Fruit fly (Drosophila melanogaster) whole organism, embryonic: ENCODE data around the gene smo.

Source experiments
- B-H2 ChIP-seq: fragments of 200-800 bp; sonication (Bioruptor generic); optimal IDR thresholded peaks from 2 replicates; lab custom pipeline; 2018; ENCODE audit warnings: missing biosample characterization, mild to moderate bottlenecking, missing genetic modification characterization
- Bdp1 ChIP-seq: fragments of 200-800 bp; sonication (Bioruptor generic); optimal IDR thresholded peaks from 3 replicates; lab custom pipeline; 2016; ENCODE audit warnings: missing biosample characterization, missing genetic modification characterization
- Bteb2 ChIP-seq: fragments of 200-800 bp; sonication (Bioruptor generic); optimal IDR thresholded peaks from 2 replicates; lab custom pipeline; 2016; ENCODE audit warnings: missing biosample characterization, missing genetic modification characterization
- CG1024 ChIP-seq: fragments of 200-800 bp; sonication (Bioruptor generic); IDR thresholded peaks from 2 replicates; pipeline ENCODE4 v1.3.6; 2022; ENCODE audit warnings: missing biosample characterization, missing genetic modification characterization
- CG10979 ChIP-seq: fragments of 200-800 bp; sonication (Bioruptor generic); optimal IDR thresholded peaks from 2 replicates; lab custom pipeline; 2018; ENCODE audit warnings: missing biosample characterization, mild to moderate bottlenecking, missing genetic modification characterization, moderate library complexity
- CG12299 ChIP-seq: fragments of 200-800 bp; sonication (Bioruptor generic); optimal IDR thresholded peaks from 2 replicates; lab custom pipeline; 2018; ENCODE audit warnings: missing biosample characterization, mild to moderate bottlenecking, missing genetic modification characterization
- CG1602 ChIP-seq: fragments of 200-800 bp; sonication (Bioruptor generic); optimal IDR thresholded peaks from 3 replicates; lab custom pipeline; 2016; ENCODE audit warnings: missing biosample characterization, missing genetic modification characterization
- CG18262 ChIP-seq: fragments of 200-800 bp; optimal IDR thresholded peaks from 3 replicates; lab custom pipeline; 2019; ENCODE audit warnings: missing biosample characterization, mild to moderate bottlenecking, missing genetic modification characterization, moderate library complexity
- CG3163 ChIP-seq: fragments of 200-800 bp; sonication (Bioruptor generic); optimal IDR thresholded peaks from 3 replicates; lab custom pipeline; 2016; ENCODE audit warnings: missing biosample characterization, missing genetic modification characterization
- CG34224 ChIP-seq: fragments of 200-800 bp; sonication (Bioruptor generic); IDR thresholded peaks from 3 replicates; pipeline ENCODE4 v1.3.6; 2022; ENCODE audit warnings: missing biosample characterization, missing genetic modification characterization; ENCODE audit not compliant: partially characterized antibody
- CG3838 ChIP-seq: fragments of 200-800 bp; sonication (Bioruptor generic); optimal IDR thresholded peaks from 3 replicates; lab custom pipeline; 2016; ENCODE audit warnings: missing biosample characterization, missing genetic modification characterization
- CG4617 ChIP-seq: fragments of 200-800 bp; sonication (Bioruptor generic); optimal IDR thresholded peaks from 3 replicates; lab custom pipeline; 2016; ENCODE audit warnings: missing biosample characterization, missing genetic modification characterization, borderline replicate concordance
- CG5953 ChIP-seq: fragments of 200-800 bp; sonication (Bioruptor generic); IDR thresholded peaks from 2 replicates; pipeline ENCODE4 v1.3.6; 2022; ENCODE audit warnings: missing biosample characterization, missing genetic modification characterization
- CG7786 ChIP-seq: fragments of 200-800 bp; sonication (Bioruptor generic); optimal IDR thresholded peaks from 2 replicates; lab custom pipeline; 2016; ENCODE audit warnings: missing biosample characterization, missing genetic modification characterization
- CG7839 ChIP-seq: fragments of 200-800 bp; sonication (Bioruptor generic); optimal IDR thresholded peaks from 3 replicates; lab custom pipeline; 2018; ENCODE audit warnings: missing biosample characterization, mild to moderate bottlenecking, missing genetic modification characterization, moderate library complexity
- CG8359 ChIP-seq: fragments of 200-800 bp; sonication (Bioruptor generic); optimal IDR thresholded peaks from 2 replicates; lab custom pipeline; 2017; ENCODE audit warnings: missing biosample characterization, mild to moderate bottlenecking, missing genetic modification characterization, borderline replicate concordance
- CG9727 ChIP-seq: fragments of 200-800 bp; sonication (Bioruptor generic); optimal IDR thresholded peaks from 3 replicates; lab custom pipeline; 2017; ENCODE audit warnings: missing biosample characterization, mild to moderate bottlenecking, missing genetic modification characterization
- CG9797 ChIP-seq: fragments of 200-800 bp; sonication (Bioruptor generic); optimal IDR thresholded peaks from 3 replicates; lab custom pipeline; 2018; ENCODE audit warnings: missing biosample characterization, mild to moderate bottlenecking, missing genetic modification characterization
- CG9817 ChIP-seq: fragments of 200-800 bp; sonication (Bioruptor generic); optimal IDR thresholded peaks from 2 replicates; lab custom pipeline; 2018; ENCODE audit warnings: missing biosample characterization, mild to moderate bottlenecking, missing genetic modification characterization, moderate library complexity
- D ChIP-seq, 2 experiments: fragments of 200-800 bp in 1 of 2; fragments of >200 bp in 1 of 2; sonication (Bioruptor generic) in 1 of 2; optimal IDR thresholded peaks; 2 replicates in 1 of 2; 3 replicates in 1 of 2; lab custom pipeline; 2017; ENCODE audit warnings: mild to moderate bottlenecking in 1 of 2, missing biosample characterization in 1 of 2, missing genetic modification characterization in 1 of 2, missing genetic modification reagents in 1 of 2
- Fer3 ChIP-seq: fragments of 200-800 bp; sonication (Bioruptor generic); optimal IDR thresholded peaks from 2 replicates; lab custom pipeline; 2018; ENCODE audit warnings: missing biosample characterization, mild to moderate bottlenecking, missing genetic modification characterization, moderate library complexity
- Hr3 ChIP-seq: fragments of 200-800 bp; sonication (Bioruptor generic); optimal IDR thresholded peaks from 3 replicates; lab custom pipeline; 2016; ENCODE audit warnings: missing biosample characterization, missing genetic modification characterization
- Hr78 ChIP-seq, 2 experiments: fragments of 200-800 bp in 1 of 2; fragments of >200 bp in 1 of 2; sonication (Bioruptor generic) in 1 of 2; optimal IDR thresholded peaks; 2 replicates each; lab custom pipeline; 2017 to 2019; ENCODE audit warnings: missing biosample characterization in 2 of 2, missing genetic modification characterization in 2 of 2, mild to moderate bottlenecking in 1 of 2, moderate library complexity in 1 of 2
- Jarid2 ChIP-seq: fragments of 200-800 bp; sonication (Bioruptor generic); optimal IDR thresholded peaks from 3 replicates; lab custom pipeline; 2017; ENCODE audit warnings: mild to moderate bottlenecking, missing biosample characterization, missing genetic modification reagents, missing genetic modification characterization
- Lim3 ChIP-seq: fragments of 200-800 bp; sonication (Bioruptor generic); IDR thresholded peaks from 2 replicates; pipeline ENCODE4 v1.3.6; 2022; ENCODE audit warnings: missing biosample characterization, missing genetic modification characterization
- Mrtf ChIP-seq: fragments of 200-800 bp; sonication (Bioruptor generic); IDR thresholded peaks from 3 replicates; pipeline ENCODE4 v1.3.6; 2022; ENCODE audit warnings: missing biosample characterization, missing genetic modification characterization
- Poxn ChIP-seq: fragments of 200-800 bp; sonication (Bioruptor generic); IDR thresholded peaks from 2 replicates; pipeline ENCODE4 v1.3.6; 2022; ENCODE audit warnings: missing biosample characterization, missing genetic modification characterization
- Sry-β ChIP-seq: fragments of 200-800 bp; sonication (Bioruptor generic); optimal IDR thresholded peaks from 2 replicates; lab custom pipeline; 2018; ENCODE audit warnings: missing biosample characterization, mild to moderate bottlenecking, missing genetic modification characterization, moderate library complexity
- Xrp1 ChIP-seq: fragments of 200-800 bp; sonication (Bioruptor generic); IDR thresholded peaks from 2 replicates; pipeline ENCODE4 v1.3.6; 2022; ENCODE audit warnings: missing biosample characterization, missing genetic modification characterization
- amos ChIP-seq: fragments of 200-800 bp; sonication (Bioruptor generic); IDR thresholded peaks from 2 replicates; pipeline ENCODE4 v1.3.6; 2022; ENCODE audit warnings: missing biosample characterization, missing genetic modification characterization; ENCODE audit not compliant: partially characterized antibody
- bowl ChIP-seq: fragments of 200-800 bp; sonication (Bioruptor generic); IDR thresholded peaks from 2 replicates; pipeline ENCODE4 v1.3.6; 2022; ENCODE audit warnings: missing biosample characterization, missing genetic modification characterization
- cas ChIP-seq: fragments of 200-800 bp; sonication (Bioruptor generic); IDR thresholded peaks from 2 replicates; pipeline ENCODE4 v1.3.6; 2022; ENCODE audit warnings: missing biosample characterization, missing genetic modification characterization
- dati ChIP-seq: fragments of 200-800 bp; sonication (Bioruptor generic); IDR thresholded peaks from 2 replicates; pipeline ENCODE4 v1.3.6; 2022; ENCODE audit warnings: missing biosample characterization, missing genetic modification characterization
- eve ChIP-seq, 2 experiments: fragments of >200 bp; optimal IDR thresholded peaks; 2 replicates each; lab custom pipeline; 2017; ENCODE audit warnings: missing biosample characterization in 2 of 2, missing genetic modification characterization in 2 of 2
- exex ChIP-seq: fragments of 200-800 bp; sonication (Bioruptor generic); optimal IDR thresholded peaks from 4 replicates; lab custom pipeline; 2018; ENCODE audit warnings: missing biosample characterization, mild to moderate bottlenecking, missing genetic modification characterization, moderate library complexity
- gcm ChIP-seq: fragments of 200-800 bp; sonication (Bioruptor generic); optimal IDR thresholded peaks from 2 replicates; lab custom pipeline; 2019; ENCODE audit warnings: missing biosample characterization, mild to moderate bottlenecking, missing genetic modification characterization, moderate library complexity
- gcm2 ChIP-seq: fragments of 200-800 bp; sonication (Bioruptor generic); optimal IDR thresholded peaks from 2 replicates; lab custom pipeline; 2016; ENCODE audit warnings: missing biosample characterization, missing genetic modification characterization
- gem ChIP-seq: fragments of 200-800 bp; sonication (Bioruptor generic); optimal IDR thresholded peaks from 2 replicates; lab custom pipeline; 2019; ENCODE audit warnings: missing biosample characterization, mild to moderate bottlenecking, missing genetic modification characterization, moderate library complexity
- gsb-n ChIP-seq: fragments of 200-800 bp; sonication (Bioruptor generic); optimal IDR thresholded peaks from 3 replicates; lab custom pipeline; 2018; ENCODE audit warnings: missing biosample characterization, mild to moderate bottlenecking, missing genetic modification characterization
- hth ChIP-seq: fragments of >200 bp; optimal IDR thresholded peaks from 2 replicates; lab custom pipeline; 2017; ENCODE audit warnings: inconsistent platforms
- ind ChIP-seq: fragments of 200-800 bp; sonication (Bioruptor generic); optimal IDR thresholded peaks from 3 replicates; lab custom pipeline; 2016; ENCODE audit warnings: missing biosample characterization, missing genetic modification characterization
- knrl ChIP-seq: fragments of 200-800 bp; sonication (Bioruptor generic); IDR thresholded peaks from 3 replicates; pipeline ENCODE4 v1.3.6; 2022; ENCODE audit warnings: missing biosample characterization, missing genetic modification characterization; ENCODE audit not compliant: partially characterized antibody
- lab ChIP-seq: fragments of 200-800 bp; sonication (Bioruptor generic); optimal IDR thresholded peaks from 3 replicates; lab custom pipeline; 2017; ENCODE audit warnings: missing biosample characterization, missing genetic modification characterization, mild to moderate bottlenecking, moderate library complexity, missing genetic modification reagents
- lov ChIP-seq, 2 experiments: fragments of 200-800 bp in 1 of 2; fragments of >200 bp in 1 of 2; sonication (Bioruptor generic) in 1 of 2; IDR thresholded peaks in 1 of 2; optimal IDR thresholded peaks in 1 of 2; 2 replicates in 1 of 2; 3 replicates in 1 of 2; pipeline versions ENCODE4 v1.3.6 to Lab custom; 2017 to 2022; ENCODE audit warnings: missing biosample characterization in 1 of 2, missing genetic modification characterization in 1 of 2
- nau ChIP-seq: fragments of 200-800 bp; sonication (Bioruptor generic); optimal IDR thresholded peaks from 3 replicates; lab custom pipeline; 2017; ENCODE audit warnings: missing biosample characterization, mild to moderate bottlenecking, missing genetic modification characterization, missing genetic modification reagents
- sens ChIP-seq: fragments of 200-800 bp; sonication (Bioruptor generic); peaks from one replicate; lab custom pipeline; 2016; ENCODE audit warnings: missing biosample characterization, missing genetic modification characterization
- sima ChIP-seq: fragments of 200-800 bp; sonication (Bioruptor generic); optimal IDR thresholded peaks from 2 replicates; lab custom pipeline; 2016; ENCODE audit warnings: missing biosample characterization, missing genetic modification characterization
- slbo ChIP-seq: fragments of 200-800 bp; sonication (Bioruptor generic); IDR thresholded peaks from 2 replicates; pipeline ENCODE4 v1.3.6; 2022; ENCODE audit warnings: missing biosample characterization, missing genetic modification characterization
- slp2 ChIP-seq: fragments of 200-800 bp; sonication (Bioruptor generic); optimal IDR thresholded peaks from 2 replicates; lab custom pipeline; 2016; ENCODE audit warnings: missing biosample characterization, missing genetic modification characterization
- zen2 ChIP-seq: fragments of 200-800 bp; sonication (Bioruptor generic); IDR thresholded peaks from 3 replicates; pipeline ENCODE4 v1.3.6; 2022; ENCODE audit warnings: missing biosample characterization, missing genetic modification characterization; ENCODE audit not compliant: partially characterized antibody

The smo gene

dm6 chr2L:283071-283482 lies 5.7 kb downstream of the smo start, which contains the start of gene CG11601 (continued):
- TF ChIP-seq B-H2 (GFP tag; lab: Kevin White, UChicago) (peak; percentile 30), Poxn (GFP tag; lab: Robert Waterston, UW) (no peak), zen2 (GFP tag; lab: Robert Waterston, UW) (no peak), CG9727 (GFP tag; lab: Kevin White, UChicago) (peak; percentile 1), gem (no peak), amos (GFP tag; lab: Robert Waterston, UW) (peak; percentile 31; the same call in 1 of the 2 replicates), CG10979 (tag; lab: Kevin White, UChicago) (no peak), lab (GFP tag; lab: Kevin White, UChicago) (no peak), Bteb2 (GFP tag; lab: Kevin White, UChicago) (peak; percentile 14), slbo (peak; percentile 57), ind (GFP tag; lab: Kevin White, UChicago) (peak; percentile 18), cas (GFP tag; lab: Robert Waterston, UW) (no peak), CG7786 (peak; percentile 36), CG1024 (no peak), gcm2 (GFP tag; lab: Kevin White, UChicago) (no peak), Lim3 (GFP tag; lab: Robert Waterston, UW) (no peak), CG4617 (GFP tag; lab: Kevin White, UChicago) (no peak), CG18262 (peak; percentile 2), lov (optimal IDR thresholded peaks at IDR 0.05; lab: Kevin White, UChicago) (no peak), lov (GFP tag; IDR thresholded peaks at IDR 0.05; lab: Robert Waterston, UW) (no peak), knrl (GFP tag; lab: Robert Waterston, UW) (peak; percentile 57; the same call in 2 of the 3 replicates), Fer3 (no peak), CG34224 (GFP tag; lab: Robert Waterston, UW) (no peak), CG5953 (GFP tag; lab: Robert Waterston, UW) (no peak), slp2 (GFP tag; lab: Kevin White, UChicago) (no peak), CG12299 (tag; lab: Kevin White, UChicago) (no peak), gcm (no peak), Xrp1 (GFP tag; lab: Robert Waterston, UW) (peak; percentile 52; the same call in 1 of the 2 replicates), Mrtf (GFP tag; lab: Robert Waterston, UW) (no peak), eve (GFP tag; optimal IDR thresholded peaks at IDR 0.05; lab: Kevin White, UChicago) (no peak), CG9797 (GFP tag; lab: Kevin White, UChicago) (peak; percentile 14), Jarid2 (GFP tag; lab: Kevin White, UChicago) (no peak), CG7839 (tag; lab: Kevin White, UChicago) (no peak), Sry-β (GFP tag; lab: Kevin White, UChicago) (peak; percentile 88), exex (tag; lab: Kevin White, UChicago) (peak; percentile 37), CG3838 (no peak), bowl (no peak), Hr3 (peak; percentile 4), Bdp1 (no peak), nau (no peak), CG9817 (tag; lab: Kevin White, UChicago) (no peak), CG1602 (GFP tag; lab: Kevin White, UChicago) (no peak), CG3163 (no peak), gsb-n (tag; lab: Kevin White, UChicago) (no peak), dati (GFP tag; lab: Robert Waterston, UW) (no peak), D (optimal IDR thresholded peaks at IDR 0.05; lab: Kevin White, UChicago) (no peak), D (GFP tag; optimal IDR thresholded peaks at IDR 0.05; lab: Kevin White, UChicago) (no peak), Hr78 (GFP tag; optimal IDR thresholded peaks at IDR 0.05; lab: Kevin White, UChicago) (peak in 1 of 2 experiments; percentile 1), sima (GFP tag; lab: Kevin White, UChicago) (no peak), sens (GFP tag; lab: Kevin White, UChicago) (peak; percentile 75), hth (no peak), CG8359 (GFP tag; lab: Kevin White, UChicago) (no peak)
